Worm (Caenorhabditis elegans) whole organism, L4 larva: ENCODE data around the gene Y41C4A.18.

Source experiments
- ces-1 ChIP-seq: fragments of 150-350 bp; sonication (generic microtip); optimal IDR thresholded peaks from 4 replicates; lab custom pipeline; 2014; ENCODE audit warnings: missing biosample characterization, missing genetic modification reagents, missing genetic modification characterization
- lin-13 ChIP-seq: fragments of 150-350 bp; optimal IDR thresholded peaks from 2 replicates; lab custom pipeline; 2014; ENCODE audit warnings: missing biosample characterization, missing genetic modification reagents, missing genetic modification characterization
- lin-15B ChIP-seq: fragments of 150-350 bp; sonication (generic microtip); optimal IDR thresholded peaks from 3 replicates; lab custom pipeline; 2014; ENCODE audit warnings: missing biosample characterization, missing genetic modification characterization
- nhr-102 ChIP-seq: sonication (generic microtip); optimal IDR thresholded peaks from 2 replicates; lab custom pipeline; 2016; ENCODE audit warnings: mild to moderate bottlenecking, missing genetic modification characterization, moderate library complexity, missing compliant biosample characterization
- nhr-237 ChIP-seq: sonication (generic microtip); optimal IDR thresholded peaks from 2 replicates; lab custom pipeline; 2017; ENCODE audit warnings: missing biosample characterization, missing genetic modification characterization
- pha-4 ChIP-seq, 2 experiments: fragments of 150-350 bp in 1 of 2; fragments of 200-800 bp in 1 of 2; sonication (Bioruptor generic) in 1 of 2; IDR thresholded peaks in 1 of 2; optimal IDR thresholded peaks in 1 of 2; 2 replicates each; pipeline versions ENCODE4 v1.3.6 to Lab custom; 2014 to 2022; ENCODE audit warnings: missing genetic modification characterization in 2 of 2, missing genetic modification reagents in 2 of 2, missing biosample characterization in 1 of 2, missing compliant biosample characterization in 1 of 2
- pqm-1 ChIP-seq: sonication (generic microtip); optimal IDR thresholded peaks from 2 replicates; lab custom pipeline; 2017; ENCODE audit warnings: missing biosample characterization, missing genetic modification characterization

DNA sequence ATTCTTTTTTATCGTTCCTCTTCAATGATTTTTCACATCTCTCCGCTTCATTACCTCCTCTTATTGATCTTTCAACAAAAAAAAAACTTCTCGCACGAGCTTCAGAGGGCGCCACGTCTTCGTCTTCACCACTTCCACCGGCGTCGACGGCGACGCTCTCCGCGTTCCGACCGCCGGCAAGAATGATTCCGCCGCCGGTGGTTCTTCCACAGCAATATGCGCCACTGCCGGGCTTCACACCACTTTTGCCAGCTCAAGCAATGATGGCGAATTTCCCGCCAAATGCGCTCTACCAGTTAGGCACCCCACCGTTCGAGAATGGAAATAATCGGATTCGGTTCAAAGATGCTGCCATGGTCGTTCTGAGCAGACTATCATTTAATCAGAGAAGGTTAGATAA, 47.4 kb upstream of the Y41C4A.18 start:
- TF ChIP-seq ces-1 (GFP tag; lab: Kevin White, UChicago) (no peak), lin-15B (tag; lab: Kevin White, UChicago) (no peak), pqm-1 (tag; lab: Kevin White, UChicago) (no peak), nhr-102 (tag; lab: Kevin White, UChicago) (no peak), nhr-237 (tag; lab: Kevin White, UChicago) (no peak), lin-13 (no peak), pha-4 (GFP tag; IDR thresholded peaks at IDR 0.05; lab: Robert Waterston, UW) (no peak), pha-4 (tag; optimal IDR thresholded peaks at IDR 0.05; lab: Kevin White, UChicago) (no peak)
